Fruit fly (Drosophila melanogaster): ENCODE data around the gene CG32683.

CG32683 gene

dm6 chrX:10486144-10487030 is 31.7 kb upstream of the CG32683 start (continued):
- peak; percentile 76 for TF ChIP-seq gem (tag; optimal IDR thresholded peaks at IDR 0.05)
- TF ChIP-seq CG6765 (GFP tag; optimal IDR thresholded peaks at IDR 0.05), result peak; percentile 35
- TF ChIP-seq so (GFP tag; IDR thresholded peaks at IDR 0.05), result 0 out of 3 replicates have a peak, but pooled peaks have one; percentile 18
- no peak for TF ChIP-seq zen (tag; optimal IDR thresholded peaks at IDR 0.05)
- TF ChIP-seq nerfin-2 (GFP tag; IDR thresholded peaks at IDR 0.05; ENCODE audit: partially characterized antibody), result no peak
- TF ChIP-seq chn (GFP tag; optimal IDR thresholded peaks at IDR 0.05), result peak; percentile 25
- no peak for TF ChIP-seq CG8944 (GFP tag; optimal IDR thresholded peaks at IDR 0.05)
- TF ChIP-seq CG1233 (GFP tag; optimal IDR thresholded peaks at IDR 0.05), result peak; percentile 48
- TF ChIP-seq CG17361 (GFP tag; IDR thresholded peaks at IDR 0.05), result peak; percentile 65
- no peak for TF ChIP-seq Doc3 (GFP tag; IDR thresholded peaks at IDR 0.05; ENCODE audit: partially characterized antibody)
- TF ChIP-seq CG12155 (GFP tag; optimal IDR thresholded peaks at IDR 0.05), result peak; percentile 34
- TF ChIP-seq Dfd (GFP tag; optimal IDR thresholded peaks at IDR 0.05), result no peak
- no peak for TF ChIP-seq Hr39 (optimal IDR thresholded peaks at IDR 0.05)
- TF ChIP-seq CG1603 (tag; optimal IDR thresholded peaks at IDR 0.05), result peak; percentile 63
- TF ChIP-seq CG14965 (GFP tag; optimal IDR thresholded peaks at IDR 0.05; ENCODE audit: borderline replicate concordance), result no peak
- TF ChIP-seq CG8290 (GFP tag; optimal IDR thresholded peaks at IDR 0.05), result no peak
- TF ChIP-seq CG8290 (tag; optimal IDR thresholded peaks at IDR 0.05), result peak in 1 of 2 experiments; percentile 63
- peak; percentile 50 for TF ChIP-seq ERR (GFP tag; optimal IDR thresholded peaks at IDR 0.05)
- TF ChIP-seq ATbp (GFP tag; optimal IDR thresholded peaks at IDR 0.05), result peak; percentile 45
- TF ChIP-seq seq (GFP tag; IDR thresholded peaks at IDR 0.05), result 0 out of 2 replicates have a peak, but pooled peaks have one; percentile 21
- TF ChIP-seq cwo (GFP tag; optimal IDR thresholded peaks at IDR 0.05), result peak; percentile 86
- TF ChIP-seq Scr (GFP tag; IDR thresholded peaks at IDR 0.05; ENCODE audit: partially characterized antibody), result no peak
- TF ChIP-seq repo (GFP tag; optimal IDR thresholded peaks at IDR 0.05), result peak; percentile 48
- peak; percentile 11 for TF ChIP-seq Sry-δ (GFP tag; optimal IDR thresholded peaks at IDR 0.05)
- TF ChIP-seq CG1529 (GFP tag; optimal IDR thresholded peaks at IDR 0.05), result no peak
- TF ChIP-seq CrebB (tag; optimal IDR thresholded peaks at IDR 0.05), result peak; percentile 56
- TF ChIP-seq CG11723 (GFP tag; optimal IDR thresholded peaks at IDR 0.05), result no peak
- peak; percentile 58 for TF ChIP-seq CG9437 (GFP tag; optimal IDR thresholded peaks at IDR 0.05)
- TF ChIP-seq CG1832 (GFP tag; optimal IDR thresholded peaks at IDR 0.05), result no peak
- peak; percentile 60 for TF ChIP-seq CG9932 (GFP tag; IDR thresholded peaks at IDR 0.05)
- TF ChIP-seq CG8281 (tag; optimal IDR thresholded peaks at IDR 0.05), result peak; percentile 28
- peak; percentile 51; the same call in 1 of the 2 replicates for TF ChIP-seq E2f2 (GFP tag; IDR thresholded peaks at IDR 0.05)
- TF ChIP-seq CG15514 (GFP tag; optimal IDR thresholded peaks at IDR 0.05), result peak; percentile 63
- TF ChIP-seq nau (GFP tag; optimal IDR thresholded peaks at IDR 0.05), result no peak
- TF ChIP-seq kay (GFP tag; optimal IDR thresholded peaks at IDR 0.05), result peak; percentile 55
- TF ChIP-seq E2f1 (GFP tag; IDR thresholded peaks at IDR 0.05), result peak; percentile 58; the same call in 1 of the 2 replicates
- TF ChIP-seq inv (GFP tag; IDR thresholded peaks at IDR 0.05; ENCODE audit: partially characterized antibody), result 0 out of 2 replicates have a peak, but pooled peaks have one; percentile 14
- TF ChIP-seq z (GFP tag; IDR thresholded peaks at IDR 0.05), result no peak
- peak; percentile 6 for TF ChIP-seq CG6654 (GFP tag; optimal IDR thresholded peaks at IDR 0.05)
- peak; percentile 9 for TF ChIP-seq abd-A (tag; optimal IDR thresholded peaks at IDR 0.05)
- no peak for TF ChIP-seq ash1 (GFP tag; optimal IDR thresholded peaks at IDR 0.05)
- TF ChIP-seq CG31388 (GFP tag; optimal IDR thresholded peaks at IDR 0.05), result no peak
- TF ChIP-seq B-H1 (GFP tag; IDR thresholded peaks at IDR 0.05), result no peak
- TF ChIP-seq Hey (tag; optimal IDR thresholded peaks at IDR 0.05), result no peak
- peak; percentile 18 for TF ChIP-seq CG3995 (GFP tag; optimal IDR thresholded peaks at IDR 0.05)
- TF ChIP-seq CG7271 (tag; optimal IDR thresholded peaks at IDR 0.05), result no peak
- TF ChIP-seq grn (GFP tag; optimal IDR thresholded peaks at IDR 0.05), result peak; percentile 44
- no peak for TF ChIP-seq btn (GFP tag; optimal IDR thresholded peaks at IDR 0.05)
- TF ChIP-seq CG11093 (GFP tag; IDR thresholded peaks at IDR 0.05), result no peak

All from whole organism, embryonic.